Worm (Caenorhabditis elegans): ENCODE results near the gene M151.7.

DNA sequence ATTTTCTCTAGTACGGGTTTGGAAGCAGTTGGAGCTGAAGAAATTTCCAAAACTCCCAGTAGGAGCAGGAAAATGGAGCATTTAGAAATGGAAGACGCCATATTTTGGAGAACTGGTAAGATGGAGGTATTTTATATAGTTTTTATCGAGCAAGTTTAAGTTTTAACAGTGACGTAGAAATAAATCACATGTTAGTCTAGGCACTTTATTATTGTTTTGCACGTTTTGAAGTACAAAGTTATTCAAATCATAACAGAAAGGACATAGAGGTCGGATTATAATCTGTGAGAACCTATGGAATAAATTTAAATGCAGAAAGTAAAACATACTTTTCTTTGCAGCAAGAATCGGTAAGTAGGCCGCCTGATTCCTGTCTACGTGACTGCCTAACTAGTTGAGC lies 41.7 kb downstream of the M151.7 start, which contains the start of gene F19B10.6:
- TF ChIP-seq hmbx-1 (tag; optimal IDR thresholded peaks at IDR 0.05) (no peak), ama-1 (optimal IDR thresholded peaks at IDR 0.05) (no peak), pes-1 (GFP tag; IDR thresholded peaks at IDR 0.05) (no peak), tbx-37 (GFP tag; conservative IDR thresholded peaks at IDR 0.05) (no peak), ceh-13 (GFP tag; optimal IDR thresholded peaks at IDR 0.05) (no peak), hnd-1 (tag; optimal IDR thresholded peaks at IDR 0.05) (no peak), ceh-36 (tag; optimal IDR thresholded peaks at IDR 0.05) (no peak), aly-1 (tag; optimal IDR thresholded peaks at IDR 0.05) (no peak), F13C5.2 (tag; optimal IDR thresholded peaks at IDR 0.05) (no peak)
